Worm (Caenorhabditis elegans) whole organism, L2 larva: ENCODE results near the gene bus-17.

Source experiments
- R02D3.7 ChIP-seq: fragments of 150-350 bp; optimal IDR thresholded peaks from 2 replicates; lab custom pipeline; 2014; ENCODE audit warnings: missing biosample characterization, missing genetic modification characterization
- ceh-82 ChIP-seq: fragments of 150-350 bp; optimal IDR thresholded peaks from 2 replicates; lab custom pipeline; 2014; ENCODE audit warnings: missing biosample characterization, missing genetic modification characterization
- elt-3 ChIP-seq: sonication (generic microtip); optimal IDR thresholded peaks from 2 replicates; lab custom pipeline; 2017; ENCODE audit warnings: missing biosample characterization, missing genetic modification characterization
- lin-11 ChIP-seq: fragments of 150-350 bp; sonication (generic microtip); optimal IDR thresholded peaks from 2 replicates; lab custom pipeline; 2014; ENCODE audit warnings: missing biosample characterization, missing genetic modification characterization, inconsistent platforms, mixed read lengths
- lin-13 ChIP-seq: fragments of 150-350 bp; optimal IDR thresholded peaks from 2 replicates; lab custom pipeline; 2014; ENCODE audit warnings: missing biosample characterization, missing genetic modification reagents, missing genetic modification characterization
- lsy-2 ChIP-seq, 2 experiments: fragments of 150-350 bp in 1 of 2; sonication (generic microtip) in 1 of 2; optimal IDR thresholded peaks; 2 replicates each; lab custom pipeline; 2014 to 2017; ENCODE audit warnings: missing biosample characterization in 2 of 2, missing genetic modification characterization in 2 of 2
- mbf-1 ChIP-seq: sonication (generic microtip); optimal IDR thresholded peaks from 2 replicates; lab custom pipeline; 2017; ENCODE audit warnings: missing biosample characterization, missing genetic modification characterization
- nhr-12 ChIP-seq: fragments of 150-350 bp; optimal IDR thresholded peaks from 2 replicates; lab custom pipeline; 2014; ENCODE audit warnings: missing biosample characterization, missing genetic modification characterization
- nhr-237 ChIP-seq: fragments of 150-350 bp; optimal IDR thresholded peaks from 2 replicates; lab custom pipeline; 2014; ENCODE audit warnings: missing biosample characterization, missing genetic modification characterization
- nhr-77 ChIP-seq: fragments of 150-350 bp; optimal IDR thresholded peaks from 2 replicates; lab custom pipeline; 2014; ENCODE audit warnings: missing biosample characterization, missing genetic modification characterization

DNA sequence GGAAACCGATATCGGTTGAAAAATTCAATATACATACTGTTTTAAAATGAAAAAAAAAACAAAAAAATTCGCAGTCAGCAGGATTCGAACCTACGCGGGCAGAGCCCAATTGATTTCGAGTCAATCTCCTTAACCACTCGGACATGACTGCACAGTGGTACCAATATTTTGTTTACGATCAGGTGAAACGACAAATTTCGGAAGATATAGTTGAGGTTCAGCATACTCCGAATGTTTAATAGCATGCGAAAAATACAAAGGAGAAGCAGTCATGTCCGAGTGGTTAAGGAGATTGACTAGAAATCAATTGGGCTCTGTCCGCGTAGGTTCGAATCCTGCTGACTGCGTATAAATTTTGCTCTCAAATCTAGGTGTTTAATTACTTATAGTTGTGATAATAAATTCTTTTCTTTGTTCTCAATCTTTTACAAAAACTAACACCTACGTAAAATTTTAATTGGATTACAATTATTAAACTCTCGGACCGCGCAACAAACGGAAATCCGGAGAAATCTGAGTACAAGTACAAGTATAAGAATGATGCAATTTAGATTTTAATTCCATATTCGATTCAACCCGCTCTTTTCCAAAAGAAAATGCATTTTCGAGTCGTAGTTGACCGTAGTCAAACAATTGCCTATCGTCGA, 7.2 kb upstream of the bus-17 start, which contains the start of gene Y7A5A.13:
- no peak for TF ChIP-seq nhr-77
- no peak for TF ChIP-seq R02D3.7 (tag; lab: Kevin White, UChicago)
- no peak for TF ChIP-seq lsy-2 (tag; optimal IDR thresholded peaks at IDR 0.05; lab: Kevin White, UChicago)
- TF ChIP-seq ceh-82 (tag; lab: Kevin White, UChicago) = no peak
- no peak for TF ChIP-seq lin-11 (tag; lab: Kevin White, UChicago)
- TF ChIP-seq nhr-12 = no peak
- no peak for TF ChIP-seq nhr-237 (tag; lab: Kevin White, UChicago)
- TF ChIP-seq lin-13 (GFP tag; lab: Kevin White, UChicago) = no peak
- no peak for TF ChIP-seq mbf-1 (tag; lab: Kevin White, UChicago)
- no peak for TF ChIP-seq elt-3 (tag; lab: Kevin White, UChicago)
